Worm (Caenorhabditis elegans) whole organism, L3 larva: ENCODE results near the gene his-35.

Experiments used
- egl-5 ChIP-seq: fragments of 150-350 bp; optimal IDR thresholded peaks from 2 replicates; lab custom pipeline; 2017; ENCODE audit warnings: missing biosample characterization, missing genetic modification reagents, missing genetic modification characterization, inconsistent platforms
- elt-1 ChIP-seq: fragments of 150-350 bp; optimal IDR thresholded peaks from 2 replicates; lab custom pipeline; 2014; ENCODE audit warnings: missing biosample characterization, missing genetic modification characterization
- fkh-2 ChIP-seq: fragments of 150-350 bp; optimal IDR thresholded peaks from 2 replicates; lab custom pipeline; 2014; ENCODE audit warnings: missing biosample characterization, missing genetic modification reagents, missing genetic modification characterization
- lin-15B ChIP-seq: fragments of 150-350 bp; optimal IDR thresholded peaks from 2 replicates; lab custom pipeline; 2014; ENCODE audit warnings: missing biosample characterization, missing genetic modification characterization
- nhr-11 ChIP-seq: fragments of 150-350 bp; optimal IDR thresholded peaks from 2 replicates; lab custom pipeline; 2014; ENCODE audit warnings: missing biosample characterization, missing genetic modification characterization
- nhr-25 ChIP-seq: sonication (generic microtip); optimal IDR thresholded peaks from 2 replicates; lab custom pipeline; 2017; ENCODE audit warnings: missing biosample characterization, missing genetic modification characterization
- skn-1 ChIP-seq: fragments of 150-350 bp; optimal IDR thresholded peaks from 2 replicates; lab custom pipeline; 2014; ENCODE audit warnings: missing biosample characterization, missing genetic modification characterization
- unc-62 ChIP-seq: fragments of 150-350 bp; sonication (generic microtip); optimal IDR thresholded peaks from 4 replicates; lab custom pipeline; 2014; ENCODE audit warnings: missing biosample characterization, missing genetic modification reagents, missing genetic modification characterization

his-35 gene

ce11 chrV:9499295-9499694 is 45.8 kb downstream of the his-35 start:
- TF ChIP-seq nhr-11 (tag; lab: Kevin White, UChicago), result no peak
- peak; percentile 62 for TF ChIP-seq elt-1 (tag; lab: Kevin White, UChicago)
- peak; percentile 59 for TF ChIP-seq nhr-25 (tag; lab: Kevin White, UChicago)
- TF ChIP-seq unc-62 (GFP tag; lab: Kevin White, UChicago), result no peak
- no peak for TF ChIP-seq fkh-2
- TF ChIP-seq, all 47 proteins: peak for 2

ce11 chrV:9496742-9497141 is 48.3 kb downstream of the his-35 start, which contains the start of gene gsnl-1:
gsnl-1 (plus strand) TSS chrV:9497042.
- TF ChIP-seq lin-15B (tag; lab: Kevin White, UChicago) (no peak), egl-5 (tag; lab: Kevin White, UChicago) (peak; percentile 13), skn-1 (no peak)
